Worm (Caenorhabditis elegans) whole organism, young adult: Measurements from ENCODE around the gene F15D4.6.

Experiments
- B0035.1 ChIP-seq: sonication (generic microtip); optimal IDR thresholded peaks from 2 replicates; lab custom pipeline; 2016; ENCODE audit warnings: missing genetic modification characterization, mild to moderate bottlenecking, missing compliant biosample characterization, missing genotype, missing genetic modification reagents
- B0336.3 ChIP-seq: fragments of 200-800 bp; sonication (Bioruptor generic); IDR thresholded peaks from 2 replicates; pipeline ENCODE4 v1.3.6; 2022; ENCODE audit warnings: missing genetic modification characterization, missing compliant biosample characterization
- C06A6.2 ChIP-seq: fragments of 200-800 bp; sonication (Bioruptor generic); conservative IDR thresholded peaks from 2 replicates; pipeline ENCODE4 v1.3.6; 2022; ENCODE audit warnings: missing genetic modification characterization, missing compliant biosample characterization
- D2030.7 ChIP-seq: fragments of 200-800 bp; sonication (Bioruptor generic); IDR thresholded peaks from 2 replicates; pipeline ENCODE4 v1.3.6; 2022; ENCODE audit warnings: missing genetic modification reagents, missing genetic modification characterization, missing compliant biosample characterization
- K11D2.4 ChIP-seq: fragments of 200-800 bp; sonication (Bioruptor generic); IDR thresholded peaks from 2 replicates; pipeline ENCODE4 v1.3.6; 2022; ENCODE audit warnings: missing genetic modification reagents, missing genetic modification characterization, missing compliant biosample characterization
- Y79H2A.3 ChIP-seq: fragments of 200-800 bp; sonication (Bioruptor generic); conservative IDR thresholded peaks from 2 replicates; pipeline ENCODE4 v1.3.6; 2022; ENCODE audit warnings: missing genetic modification reagents, missing genetic modification characterization, missing compliant biosample characterization
- cebp-2 ChIP-seq: fragments of 200-800 bp; sonication (Bioruptor generic); IDR thresholded peaks from 2 replicates; pipeline ENCODE4 v1.3.6; 2022; ENCODE audit warnings: missing genetic modification characterization, missing compliant biosample characterization
- ceh-100 ChIP-seq: fragments of 200-800 bp; sonication (Bioruptor generic); IDR thresholded peaks from 2 replicates; pipeline ENCODE4 v1.3.6; 2022; ENCODE audit warnings: missing genetic modification reagents, missing genetic modification characterization, missing compliant biosample characterization
- ceh-58 ChIP-seq: fragments of 200-800 bp; sonication (Bioruptor generic); IDR thresholded peaks from 2 replicates; pipeline ENCODE4 v1.3.6; 2022; ENCODE audit warnings: missing genetic modification characterization, missing compliant biosample characterization
- die-1 ChIP-seq: sonication (generic microtip); optimal IDR thresholded peaks from 2 replicates; lab custom pipeline; 2016; ENCODE audit warnings: missing genotype, mild to moderate bottlenecking, missing genetic modification characterization, missing compliant biosample characterization
- dox-1 ChIP-seq: fragments of 200-800 bp; sonication (Bioruptor generic); IDR thresholded peaks from 2 replicates; pipeline ENCODE4 v1.3.6; 2022; ENCODE audit warnings: missing genetic modification reagents, missing genetic modification characterization, missing compliant biosample characterization
- efl-1 ChIP-seq: fragments of 150-350 bp; optimal IDR thresholded peaks from 2 replicates; lab custom pipeline; 2014; ENCODE audit warnings: missing biosample characterization, missing genetic modification reagents, missing genetic modification characterization
- egrh-3 ChIP-seq: fragments of 200-800 bp; sonication (Bioruptor generic); IDR thresholded peaks from 2 replicates; pipeline ENCODE4 v1.3.6; 2022; ENCODE audit warnings: missing genetic modification reagents, missing genetic modification characterization, missing compliant biosample characterization
- ets-4 ChIP-seq: fragments of 200-800 bp; sonication (Bioruptor generic); optimal IDR thresholded peaks from 2 replicates; lab custom pipeline; 2018; ENCODE audit warnings: mild to moderate bottlenecking, missing genetic modification characterization, missing compliant biosample characterization
- fkh-3 ChIP-seq: sonication (generic microtip); optimal IDR thresholded peaks from 2 replicates; lab custom pipeline; 2016; ENCODE audit warnings: mild to moderate bottlenecking, missing genetic modification characterization, missing compliant biosample characterization
- gei-17 ChIP-seq: fragments of 200-800 bp; sonication (Bioruptor generic); optimal IDR thresholded peaks from 2 replicates; lab custom pipeline; 2018; ENCODE audit warnings: mild to moderate bottlenecking, missing genetic modification characterization, missing compliant biosample characterization
- hlh-26 ChIP-seq: fragments of 200-800 bp; sonication (Bioruptor generic); conservative IDR thresholded peaks from 2 replicates; pipeline ENCODE4 v1.3.6; 2022; ENCODE audit warnings: missing genetic modification reagents, missing genetic modification characterization, missing compliant biosample characterization
- hsf-1 ChIP-seq: fragments of 200-800 bp; sonication (Bioruptor generic); IDR thresholded peaks from 2 replicates; pipeline ENCODE4 v1.3.6; 2022; ENCODE audit warnings: missing genetic modification reagents, missing genetic modification characterization, missing compliant biosample characterization
- lag-1 ChIP-seq: fragments of 200-800 bp; sonication (Bioruptor generic); IDR thresholded peaks from 2 replicates; pipeline ENCODE4 v1.3.6; 2022; ENCODE audit warnings: missing genetic modification reagents, missing genetic modification characterization, missing compliant biosample characterization
- let-526 ChIP-seq: fragments of 200-800 bp; sonication (Bioruptor generic); IDR thresholded peaks from 2 replicates; pipeline ENCODE4 v1.3.6; 2022; ENCODE audit warnings: missing genetic modification reagents, missing genetic modification characterization, missing compliant biosample characterization
- lin-54 ChIP-seq: fragments of 200-800 bp; sonication (Bioruptor generic); optimal IDR thresholded peaks from 2 replicates; lab custom pipeline; 2018; ENCODE audit warnings: mild to moderate bottlenecking, missing genetic modification characterization, missing compliant biosample characterization
- mcd-1 ChIP-seq: fragments of 200-800 bp; sonication (Bioruptor generic); IDR thresholded peaks from 2 replicates; pipeline ENCODE4 v1.3.6; 2022; ENCODE audit warnings: missing genetic modification reagents, missing genetic modification characterization, missing compliant biosample characterization
- nfya-2 ChIP-seq: fragments of 200-800 bp; sonication (Bioruptor generic); IDR thresholded peaks from 2 replicates; pipeline ENCODE4 v1.3.6; 2022; ENCODE audit warnings: missing genetic modification reagents, missing genetic modification characterization, missing compliant biosample characterization
- pbrm-1 ChIP-seq: fragments of 200-800 bp; sonication (Bioruptor generic); IDR thresholded peaks from 2 replicates; pipeline ENCODE4 v1.3.6; 2022; ENCODE audit warnings: missing genetic modification reagents, missing genetic modification characterization, missing compliant biosample characterization
- rec-8 ChIP-seq, 2 experiments: sonication (generic microtip); optimal IDR thresholded peaks; 2 replicates each; lab custom pipeline; 2016; ENCODE audit warnings: mild to moderate bottlenecking in 2 of 2, missing genetic modification characterization in 2 of 2, missing genetic modification reagents in 2 of 2, missing genotype in 2 of 2, missing biosample characterization in 1 of 2, missing compliant biosample characterization in 1 of 2, moderate library complexity in 1 of 2
- repo-1 ChIP-seq: sonication (generic microtip); optimal IDR thresholded peaks from 2 replicates; lab custom pipeline; 2017; ENCODE audit warnings: mild to moderate bottlenecking, missing genetic modification characterization, missing compliant biosample characterization
- sdz-38 ChIP-seq: sonication (generic microtip); optimal IDR thresholded peaks from 2 replicates; lab custom pipeline; 2016; ENCODE audit warnings: missing genotype, missing genetic modification characterization, missing compliant biosample characterization
- snpc-1.1 ChIP-seq: sonication (generic microtip); optimal IDR thresholded peaks from 2 replicates; lab custom pipeline; 2017; ENCODE audit warnings: missing genetic modification characterization, mild to moderate bottlenecking, missing compliant biosample characterization, antibody characterized with exemption, moderate library complexity, missing genotype, missing genetic modification reagents; ENCODE audit not compliant: insufficient read depth
- snpc-4 ChIP-seq, 5 experiments: fragments of 150-350 bp in 1 of 5; sonication (generic microtip) in 4 of 5; optimal IDR thresholded peaks; 2 replicates each; lab custom pipeline; 2014 to 2018; ENCODE audit warnings: missing genetic modification characterization in 5 of 5, missing biosample characterization in 3 of 5, antibody characterized with exemption in 2 of 5, mild to moderate bottlenecking in 2 of 5, missing compliant biosample characterization in 2 of 5, missing genotype in 2 of 5, moderate library complexity in 2 of 5, missing genetic modification reagents in 1 of 5
- somi-1 ChIP-seq: fragments of 200-800 bp; sonication (Bioruptor generic); optimal IDR thresholded peaks from 2 replicates; lab custom pipeline; 2018; ENCODE audit warnings: mild to moderate bottlenecking, missing genetic modification characterization, missing compliant biosample characterization
- tbx-9 ChIP-seq: sonication (generic microtip); optimal IDR thresholded peaks from 2 replicates; lab custom pipeline; 2016; ENCODE audit warnings: borderline replicate concordance, missing genetic modification characterization, inconsistent platforms, missing compliant biosample characterization
- unc-130 ChIP-seq: sonication (generic microtip); optimal IDR thresholded peaks from 2 replicates; lab custom pipeline; 2016; ENCODE audit warnings: missing genetic modification reagents, missing genetic modification characterization, missing compliant biosample characterization
- unc-62 ChIP-seq: fragments of 150-350 bp; optimal IDR thresholded peaks from 2 replicates; lab custom pipeline; 2014; ENCODE audit warnings: missing biosample characterization, missing genetic modification reagents, missing genetic modification characterization
- xnd-1 ChIP-seq: sonication (generic microtip); optimal IDR thresholded peaks from 2 replicates; lab custom pipeline; 2016; ENCODE audit warnings: missing genotype, missing genetic modification reagents, missing genetic modification characterization, missing compliant biosample characterization
- zim-3 ChIP-seq: sonication (generic microtip); optimal IDR thresholded peaks from 2 replicates; lab custom pipeline; 2017; ENCODE audit warnings: mild to moderate bottlenecking, missing genetic modification characterization, moderate library complexity, missing compliant biosample characterization
- ztf-25 ChIP-seq: fragments of 200-800 bp; sonication (Bioruptor generic); IDR thresholded peaks from 2 replicates; pipeline ENCODE4 v1.3.6; 2022; ENCODE audit warnings: missing genetic modification reagents, missing genetic modification characterization, missing compliant biosample characterization
- ztf-3 ChIP-seq: fragments of 200-800 bp; sonication (Bioruptor generic); optimal IDR thresholded peaks from 2 replicates; lab custom pipeline; 2018; ENCODE audit warnings: mild to moderate bottlenecking, missing genetic modification characterization, missing compliant biosample characterization

F15D4.6 gene

DNA sequence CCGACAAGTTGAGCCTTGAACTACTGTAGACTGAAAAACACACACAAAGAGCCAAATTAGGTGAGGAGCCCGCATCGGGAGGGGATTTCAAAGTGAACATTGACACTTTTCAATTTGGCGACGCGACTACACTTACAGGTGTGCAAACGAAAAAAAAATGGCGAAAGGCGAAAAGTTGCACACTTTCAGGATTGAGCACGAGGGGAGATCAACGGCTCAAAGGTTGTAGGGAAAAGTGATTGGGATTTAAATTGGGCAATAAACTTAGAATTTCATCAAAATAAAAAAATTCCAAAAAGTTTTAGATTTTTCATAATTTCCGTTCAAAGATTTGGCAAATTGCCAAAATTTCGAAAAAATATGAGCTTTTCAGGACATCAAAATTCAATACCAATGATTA is 6.0 kb upstream of the F15D4.6 start, which contains the start of gene F15D4.4:
TSS of gene F15D4.4 (minus strand) at position 101 of the 400 bp plus-strand sequence.
- TF ChIP-seq repo-1 (tag; lab: Kevin White, UChicago): no peak
- TF ChIP-seq cebp-2 (GFP tag; lab: Robert Waterston, UW): no peak
- TF ChIP-seq ztf-3 (GFP tag; lab: Kevin White, UChicago): no peak
- TF ChIP-seq rec-8 (tag; optimal IDR thresholded peaks at IDR 0.05; lab: Kevin White, UChicago): no peak
- TF ChIP-seq die-1: no peak
- no peak for TF ChIP-seq ets-4
- TF ChIP-seq hlh-26: no peak
- no peak for TF ChIP-seq egrh-3 (GFP tag; lab: Robert Waterston, UW)
- TF ChIP-seq unc-130 (GFP tag; lab: Kevin White, UChicago): no peak
- no peak for TF ChIP-seq somi-1 (GFP tag; lab: Kevin White, UChicago)
- no peak for TF ChIP-seq D2030.7 (GFP tag; lab: Robert Waterston, UW)
- no peak for TF ChIP-seq K11D2.4 (GFP tag; lab: Robert Waterston, UW)
- TF ChIP-seq sdz-38 (tag; lab: Kevin White, UChicago): no peak
- no peak for TF ChIP-seq let-526 (GFP tag; lab: Robert Waterston, UW)
- TF ChIP-seq fkh-3: no peak

DNA sequence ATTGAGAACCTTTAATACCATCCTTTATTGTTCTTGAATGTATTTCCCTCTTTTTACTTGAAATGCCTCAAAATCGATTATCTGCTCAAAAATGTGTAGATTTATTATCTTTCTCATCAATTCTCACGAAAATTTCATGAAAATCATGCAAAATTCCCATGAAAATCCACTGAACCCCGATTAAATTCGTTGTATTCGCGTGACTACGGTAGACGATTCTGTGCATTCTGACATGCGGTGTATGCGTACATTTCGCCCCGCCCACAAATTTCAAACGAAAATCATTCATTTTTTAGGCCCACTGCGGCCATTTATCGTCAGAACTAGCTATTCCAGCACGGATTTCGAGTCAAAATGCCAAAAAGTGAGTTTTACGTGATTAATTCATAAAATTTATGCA is 3.9 kb upstream of the F15D4.6 start, which contains the start of gene F15D4.5:
TSS of gene F15D4.5 (plus strand) at position 301 of the 400 bp plus-strand sequence.
- TF ChIP-seq efl-1: no peak
- TF ChIP-seq nfya-2 (GFP tag; lab: Robert Waterston, UW): no peak
- TF ChIP-seq unc-130 (GFP tag; lab: Kevin White, UChicago): no peak
- no peak for TF ChIP-seq mcd-1 (GFP tag; lab: Robert Waterston, UW)
- no peak for TF ChIP-seq tbx-9 (tag; lab: Kevin White, UChicago)
- TF ChIP-seq ceh-100 (GFP tag; lab: Robert Waterston, UW): no peak
- no peak for TF ChIP-seq snpc-4 (GFP tag; optimal IDR thresholded peaks at IDR 0.05; lab: Kevin White, UChicago)
- no peak for TF ChIP-seq snpc-4 (tag; optimal IDR thresholded peaks at IDR 0.05; lab: Kevin White, UChicago)
- no peak for TF ChIP-seq gei-17 (GFP tag; lab: Kevin White, UChicago)
- no peak for TF ChIP-seq B0336.3 (GFP tag; lab: Robert Waterston, UW)
- no peak for TF ChIP-seq Y79H2A.3 (GFP tag; lab: Robert Waterston, UW)
- TF ChIP-seq zim-3 (tag; lab: Kevin White, UChicago): no peak
- TF ChIP-seq lin-54: no peak
- TF ChIP-seq pbrm-1: no peak
- no peak for TF ChIP-seq dox-1 (GFP tag; lab: Robert Waterston, UW)
- no peak for TF ChIP-seq C06A6.2 (GFP tag; lab: Robert Waterston, UW)

DNA sequence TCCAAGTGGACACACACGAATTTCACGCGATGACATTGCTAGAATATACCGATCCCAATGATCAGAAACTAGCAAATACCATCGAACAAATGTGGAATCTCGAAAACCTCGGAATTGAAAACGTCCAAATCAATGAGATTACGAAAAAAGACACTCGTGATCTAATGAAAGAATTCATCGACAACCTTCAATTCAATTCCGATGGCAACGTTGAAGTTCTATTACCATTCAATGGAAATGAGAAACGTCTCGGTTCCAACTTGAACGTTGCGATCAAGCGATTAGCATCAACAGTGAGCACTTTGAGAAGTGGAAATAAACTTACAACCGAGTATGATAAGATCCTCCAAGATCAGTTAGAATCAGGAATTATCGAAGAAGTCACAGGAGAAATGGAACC is 6.3 kb downstream of the F15D4.6 start:
- TF ChIP-seq B0035.1 (tag; lab: Kevin White, UChicago) (no peak), lag-1 (GFP tag; lab: Robert Waterston, UW) (no peak), hsf-1 (GFP tag; lab: Robert Waterston, UW) (no peak), xnd-1 (tag; lab: Kevin White, UChicago) (no peak), unc-62 (no peak), ztf-25 (GFP tag; lab: Robert Waterston, UW) (no peak), ceh-58 (GFP tag; lab: Robert Waterston, UW) (no peak), snpc-1.1 (no peak), pbrm-1 (no peak)
